Worm (Caenorhabditis elegans) whole organism, midembryonic: Measurements from ENCODE around the gene C54H2.4.

Experiments
- cog-1 ChIP-seq: sonication (generic microtip); optimal IDR thresholded peaks from 2 replicates; lab custom pipeline; 2016; ENCODE audit warnings: missing genetic modification characterization, missing compliant biosample characterization
- med-1 ChIP-seq: sonication (generic microtip); optimal IDR thresholded peaks from 2 replicates; lab custom pipeline; 2017; ENCODE audit warnings: missing genetic modification characterization, mild to moderate bottlenecking, missing compliant biosample characterization, antibody characterized with exemption, missing genetic modification reagents; ENCODE audit not compliant: insufficient read depth
- ztf-23 ChIP-seq: fragments of 200-800 bp; sonication (Bioruptor generic); IDR thresholded peaks from 2 replicates; pipeline ENCODE4 v1.3.6; 2022; ENCODE audit warnings: missing genetic modification reagents, missing genetic modification characterization, missing compliant biosample characterization
- ztf-29 ChIP-seq: fragments of 200-800 bp; sonication (Bioruptor generic); IDR thresholded peaks from 2 replicates; pipeline ENCODE4 v1.3.6; 2022; ENCODE audit warnings: missing genetic modification reagents, missing genetic modification characterization, missing compliant biosample characterization

DNA sequence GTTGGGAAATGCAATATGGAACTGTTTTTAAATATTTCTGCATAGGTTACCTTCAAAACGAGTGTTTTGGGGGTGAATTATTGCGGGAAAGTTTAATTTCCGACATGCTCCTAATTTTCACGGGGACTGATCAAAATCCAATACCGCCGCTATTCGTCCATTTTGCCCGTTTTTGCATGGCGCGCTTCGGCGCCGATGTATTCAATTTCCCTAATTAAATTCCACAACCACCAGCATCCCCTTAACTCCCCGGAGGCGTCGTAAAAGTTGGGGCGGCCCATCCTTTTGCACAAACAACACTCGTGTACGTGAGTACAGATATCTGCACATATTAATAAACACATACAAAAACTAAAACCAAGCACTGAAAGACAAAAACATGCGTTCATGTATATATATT, 46.0 kb downstream of the C54H2.4 start:
- TF ChIP-seq ztf-29 (GFP tag; lab: Robert Waterston, UW) (no peak), cog-1 (tag; lab: Kevin White, UChicago) (no peak), ztf-23 (GFP tag; lab: Robert Waterston, UW) (no peak), med-1 (GFP tag; lab: Kevin White, UChicago) (no peak)
